Fruit fly (Drosophila melanogaster) whole organism, embryonic: ENCODE results near the gene Cpr67Fb.

Experiments
- Abd-B ChIP-seq: fragments of 200-800 bp; sonication (Bioruptor generic); optimal IDR thresholded peaks from 2 replicates; lab custom pipeline; 2018; ENCODE audit warnings: missing biosample characterization, mild to moderate bottlenecking, missing genetic modification characterization, moderate library complexity
- Asciz ChIP-seq: fragments of 200-800 bp; sonication (Bioruptor generic); optimal IDR thresholded peaks from 2 replicates; lab custom pipeline; 2017; ENCODE audit warnings: missing biosample characterization, mild to moderate bottlenecking, missing genetic modification characterization, missing genetic modification reagents
- C15 ChIP-seq: fragments of 200-800 bp; sonication (Bioruptor generic); IDR thresholded peaks from 3 replicates; pipeline ENCODE4 v1.3.6; 2022; ENCODE audit warnings: missing biosample characterization, missing genetic modification characterization
- CG10366 ChIP-seq: fragments of 200-800 bp; sonication (Bioruptor generic); IDR thresholded peaks from 2 replicates; pipeline ENCODE4 v1.3.6; 2022; ENCODE audit warnings: missing biosample characterization, missing genetic modification characterization
- CG11085 ChIP-seq: fragments of 200-800 bp; sonication (Bioruptor generic); IDR thresholded peaks from 2 replicates; pipeline ENCODE4 v1.3.6; 2022; ENCODE audit warnings: missing biosample characterization, missing genetic modification characterization
- CG12299 ChIP-seq: fragments of 200-800 bp; sonication (Bioruptor generic); optimal IDR thresholded peaks from 2 replicates; lab custom pipeline; 2018; ENCODE audit warnings: missing biosample characterization, mild to moderate bottlenecking, missing genetic modification characterization
- CG13287 ChIP-seq: fragments of 200-800 bp; sonication (Bioruptor generic); IDR thresholded peaks from 2 replicates; pipeline ENCODE4 v1.3.6; 2022; ENCODE audit warnings: missing biosample characterization, missing genetic modification characterization; ENCODE audit not compliant: partially characterized antibody
- CG15011 ChIP-seq: fragments of 200-800 bp; sonication (Bioruptor generic); optimal IDR thresholded peaks from 3 replicates; lab custom pipeline; 2018; ENCODE audit warnings: missing biosample characterization, mild to moderate bottlenecking, missing genetic modification characterization
- CG15269 ChIP-seq: fragments of 200-800 bp; sonication (Bioruptor generic); optimal IDR thresholded peaks from 2 replicates; lab custom pipeline; 2018; ENCODE audit warnings: missing biosample characterization, mild to moderate bottlenecking, missing genetic modification characterization, moderate library complexity
- CG1529 ChIP-seq: fragments of 200-800 bp; sonication (Bioruptor generic); optimal IDR thresholded peaks from 3 replicates; lab custom pipeline; 2018; ENCODE audit warnings: missing biosample characterization, missing genetic modification characterization
- CG1603 ChIP-seq: fragments of 200-800 bp; sonication (Bioruptor generic); optimal IDR thresholded peaks from 2 replicates; lab custom pipeline; 2019; ENCODE audit warnings: missing biosample characterization, mild to moderate bottlenecking, missing genetic modification characterization, moderate library complexity
- CG16779 ChIP-seq: fragments of 200-800 bp; sonication (Bioruptor generic); IDR thresholded peaks from 2 replicates; pipeline ENCODE4 v1.3.6; 2022; ENCODE audit warnings: missing biosample characterization, missing genetic modification characterization
- CG17328 ChIP-seq: fragments of 200-800 bp; sonication (Bioruptor generic); IDR thresholded peaks from 2 replicates; pipeline ENCODE4 v1.3.6; 2022; ENCODE audit warnings: missing biosample characterization, missing genetic modification characterization
- CG18476 ChIP-seq: fragments of 200-800 bp; sonication (Bioruptor generic); optimal IDR thresholded peaks from 2 replicates; lab custom pipeline; 2016; ENCODE audit warnings: missing biosample characterization, mild to moderate bottlenecking, missing genetic modification characterization
- CG4707 ChIP-seq: fragments of 200-800 bp; sonication (Bioruptor generic); optimal IDR thresholded peaks from 2 replicates; lab custom pipeline; 2018; ENCODE audit warnings: missing biosample characterization, mild to moderate bottlenecking, missing genetic modification characterization, moderate library complexity
- CG5245 ChIP-seq: fragments of 200-800 bp; sonication (Bioruptor generic); optimal IDR thresholded peaks from 3 replicates; lab custom pipeline; 2016; ENCODE audit warnings: missing biosample characterization, missing genetic modification characterization
- CG6689 ChIP-seq: fragments of 200-800 bp; sonication (Bioruptor generic); IDR thresholded peaks from 2 replicates; pipeline ENCODE4 v1.3.6; 2022; ENCODE audit warnings: missing biosample characterization, missing genetic modification characterization
- CG6791 ChIP-seq: fragments of 200-800 bp; sonication (Bioruptor generic); IDR thresholded peaks from 3 replicates; pipeline ENCODE4 v1.3.6; 2022; ENCODE audit warnings: missing biosample characterization, missing genetic modification characterization; ENCODE audit not compliant: partially characterized antibody
- CG7928 ChIP-seq: fragments of 200-800 bp; sonication (Bioruptor generic); optimal IDR thresholded peaks from 2 replicates; lab custom pipeline; 2017; ENCODE audit warnings: missing biosample characterization, mild to moderate bottlenecking, missing genetic modification characterization
- Deaf1 ChIP-seq: fragments of 200-800 bp; optimal IDR thresholded peaks from 3 replicates; lab custom pipeline; 2019; ENCODE audit warnings: missing biosample characterization, mild to moderate bottlenecking, missing genetic modification characterization, moderate library complexity
- Ets65A ChIP-seq: fragments of 200-800 bp; sonication (Bioruptor generic); peaks from one replicate; lab custom pipeline; 2016; ENCODE audit warnings: missing biosample characterization, missing genetic modification characterization
- Fer2 ChIP-seq: fragments of 200-800 bp; sonication (Bioruptor generic); optimal IDR thresholded peaks from 2 replicates; lab custom pipeline; 2018; ENCODE audit warnings: missing biosample characterization, mild to moderate bottlenecking, missing genetic modification characterization, moderate library complexity
- GATAe ChIP-seq: fragments of 200-800 bp; sonication (Bioruptor generic); conservative IDR thresholded peaks from 2 replicates; pipeline ENCODE4 v1.3.6; 2022; ENCODE audit warnings: missing biosample characterization, missing genetic modification characterization
- HLH3B ChIP-seq: fragments of 200-800 bp; sonication (Bioruptor generic); IDR thresholded peaks from 2 replicates; pipeline ENCODE4 v1.3.6; 2022; ENCODE audit warnings: missing biosample characterization, missing genetic modification characterization
- HLH54F ChIP-seq: fragments of 200-800 bp; sonication (Bioruptor generic); optimal IDR thresholded peaks from 3 replicates; lab custom pipeline; 2016; ENCODE audit warnings: missing biosample characterization, missing genetic modification characterization
- Hr39 ChIP-seq: fragments of >200 bp; optimal IDR thresholded peaks from 2 replicates; lab custom pipeline; 2017
- MESR4 ChIP-seq: fragments of 200-800 bp; sonication (Bioruptor generic); optimal IDR thresholded peaks from 2 replicates; lab custom pipeline; 2018; ENCODE audit warnings: missing biosample characterization, mild to moderate bottlenecking, missing genetic modification characterization, moderate library complexity
- Usf ChIP-seq: fragments of 200-800 bp; sonication (Bioruptor generic); optimal IDR thresholded peaks from 2 replicates; lab custom pipeline; 2017; ENCODE audit warnings: missing genotype, missing biosample characterization, missing genetic modification characterization
- ap ChIP-seq: fragments of 200-800 bp; sonication (Bioruptor generic); IDR thresholded peaks from 2 replicates; pipeline ENCODE4 v1.3.6; 2022; ENCODE audit warnings: missing biosample characterization, missing genetic modification characterization
- ara ChIP-seq: fragments of 200-800 bp; sonication (Bioruptor generic); IDR thresholded peaks from 2 replicates; pipeline ENCODE4 v1.3.6; 2022; ENCODE audit warnings: missing biosample characterization, missing genetic modification characterization
- ase ChIP-seq: fragments of 200-800 bp; sonication (Bioruptor generic); IDR thresholded peaks from 3 replicates; pipeline ENCODE4 v1.3.6; 2022; ENCODE audit warnings: missing biosample characterization, missing genetic modification characterization
- br ChIP-seq: fragments of >200 bp; optimal IDR thresholded peaks from 2 replicates; lab custom pipeline; 2017
- cato ChIP-seq: fragments of 200-800 bp; sonication (Bioruptor generic); optimal IDR thresholded peaks from 2 replicates; lab custom pipeline; 2016; ENCODE audit warnings: missing biosample characterization, missing genetic modification characterization, borderline replicate concordance
- chm ChIP-seq: fragments of 200-800 bp; sonication (Bioruptor generic); IDR thresholded peaks from 2 replicates; pipeline ENCODE4 v1.3.6; 2022; ENCODE audit warnings: missing biosample characterization, missing genetic modification characterization
- chn ChIP-seq: fragments of 200-800 bp; sonication (Bioruptor generic); optimal IDR thresholded peaks from 2 replicates; lab custom pipeline; 2016; ENCODE audit warnings: missing biosample characterization, missing genetic modification characterization
- ci ChIP-seq: fragments of 200-800 bp; sonication (Bioruptor generic); IDR thresholded peaks from 3 replicates; pipeline ENCODE4 v1.3.6; 2022; ENCODE audit warnings: missing biosample characterization, missing genetic modification characterization
- cwo ChIP-seq: fragments of 200-800 bp; sonication (Bioruptor generic); optimal IDR thresholded peaks from 3 replicates; lab custom pipeline; 2017; ENCODE audit warnings: missing biosample characterization, missing genetic modification characterization, mild to moderate bottlenecking, moderate library complexity, missing genetic modification reagents
- hbn ChIP-seq: fragments of 200-800 bp; sonication (Bioruptor generic); IDR thresholded peaks from 2 replicates; pipeline ENCODE4 v1.3.6; 2022; ENCODE audit warnings: missing biosample characterization, missing genetic modification characterization; ENCODE audit not compliant: partially characterized antibody
- ind ChIP-seq: fragments of 200-800 bp; sonication (Bioruptor generic); optimal IDR thresholded peaks from 3 replicates; lab custom pipeline; 2016; ENCODE audit warnings: missing biosample characterization, missing genetic modification characterization
- lilli ChIP-seq: fragments of 200-800 bp; sonication (Bioruptor generic); optimal IDR thresholded peaks from 3 replicates; lab custom pipeline; 2016; ENCODE audit warnings: missing biosample characterization, missing genetic modification characterization
- nau ChIP-seq: fragments of 200-800 bp; sonication (Bioruptor generic); optimal IDR thresholded peaks from 3 replicates; lab custom pipeline; 2017; ENCODE audit warnings: missing biosample characterization, mild to moderate bottlenecking, missing genetic modification characterization, missing genetic modification reagents
- odd ChIP-seq: fragments of 200-800 bp; sonication (Bioruptor generic); optimal IDR thresholded peaks from 2 replicates; lab custom pipeline; 2017; ENCODE audit warnings: missing biosample characterization, mild to moderate bottlenecking, missing genetic modification characterization
- otp ChIP-seq: fragments of 200-800 bp; sonication (Bioruptor generic); IDR thresholded peaks from 3 replicates; pipeline ENCODE4, ENCODE4 v1.3.6; 2022; ENCODE audit warnings: missing biosample characterization, missing genetic modification characterization
- pita ChIP-seq: fragments of 200-800 bp; sonication (Bioruptor generic); optimal IDR thresholded peaks from 2 replicates; lab custom pipeline; 2017; ENCODE audit warnings: missing biosample characterization, mild to moderate bottlenecking, missing genetic modification characterization
- prd ChIP-seq, 3 experiments: fragments of >200 bp in 2 of 3; fragments of 200-800 bp in 1 of 3; sonication (Bioruptor generic) in 1 of 3; optimal IDR thresholded peaks in 2 of 3; IDR thresholded peaks in 1 of 3; 2 replicates in 2 of 3; 3 replicates in 1 of 3; pipeline versions ENCODE4 v1.3.6 to Lab custom; 2017 to 2022; ENCODE audit warnings: missing biosample characterization in 1 of 3, missing genetic modification characterization in 1 of 3
- repo ChIP-seq: fragments of 200-800 bp; sonication (Bioruptor generic); optimal IDR thresholded peaks from 2 replicates; lab custom pipeline; 2016; ENCODE audit warnings: missing biosample characterization, missing genetic modification characterization
- sisA ChIP-seq: fragments of 200-800 bp; sonication (Bioruptor generic); IDR thresholded peaks from 2 replicates; pipeline ENCODE4 v1.3.6; 2022; ENCODE audit warnings: missing biosample characterization, missing genetic modification characterization
- sqz ChIP-seq: fragments of 200-800 bp; sonication (Bioruptor generic); optimal IDR thresholded peaks from 3 replicates; lab custom pipeline; 2018; ENCODE audit warnings: missing biosample characterization, mild to moderate bottlenecking, missing genetic modification characterization
- twi ChIP-seq: fragments of 200-800 bp; optimal IDR thresholded peaks from 2 replicates; lab custom pipeline; 2019; ENCODE audit warnings: missing biosample characterization, mild to moderate bottlenecking, missing genetic modification characterization, moderate library complexity
- usp ChIP-seq: fragments of >200 bp; optimal IDR thresholded peaks from 2 replicates; lab custom pipeline; 2017; ENCODE audit warnings: missing biosample characterization, missing genetic modification characterization
- yki ChIP-seq: fragments of >200 bp; optimal IDR thresholded peaks from 3 replicates; lab custom pipeline; 2018

Gene Cpr67Fb

DNA sequence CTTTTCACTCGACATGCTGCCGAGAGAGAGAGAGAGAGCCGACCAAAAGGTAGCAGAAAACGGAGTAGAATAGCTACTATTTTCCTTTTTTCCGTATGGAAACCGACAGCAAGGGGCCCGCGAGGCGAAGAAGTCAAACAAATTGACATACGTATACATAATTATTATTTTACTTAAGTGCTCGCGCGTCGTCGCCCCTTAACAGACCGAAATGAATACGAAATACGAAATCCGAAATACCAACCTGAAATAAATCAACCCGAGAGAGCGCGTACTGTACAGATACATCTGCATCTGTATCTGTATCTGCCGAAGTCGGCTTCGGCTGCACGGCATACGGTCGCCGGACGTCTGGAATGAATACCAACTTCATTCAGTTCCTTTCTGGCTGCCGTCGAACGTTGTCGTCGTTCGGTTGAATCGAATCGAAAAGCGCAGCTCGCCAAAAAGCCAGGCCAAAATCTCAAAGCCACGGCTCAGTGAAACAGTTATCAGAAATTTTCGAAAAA lies 36.4 kb upstream of the Cpr67Fb start (continued):
- TF ChIP-seq lilli (GFP tag; lab: Kevin White, UChicago) (peak; percentile 33), CG18476 (GFP tag; lab: Kevin White, UChicago) (no peak), MESR4 (GFP tag; lab: Kevin White, UChicago) (no peak), pita (GFP tag; lab: Kevin White, UChicago) (no peak), prd (optimal IDR thresholded peaks at IDR 0.05; lab: Kevin White, UChicago) (no peak), prd (GFP tag; IDR thresholded peaks at IDR 0.05; lab: Robert Waterston, UW) (no peak), chm (peak; percentile 98), GATAe (GFP tag; lab: Robert Waterston, UW) (peak; percentile 28; the same call in 1 of the 2 replicates), hbn (GFP tag; lab: Robert Waterston, UW) (no peak), HLH54F (peak; percentile 19), otp (GFP tag; lab: Robert Waterston, UW) (peak; percentile 82), ap (GFP tag; lab: Robert Waterston, UW) (no peak), sqz (GFP tag; lab: Kevin White, UChicago) (peak; percentile 39), CG11085 (GFP tag; lab: Robert Waterston, UW) (no peak), CG6791 (GFP tag; lab: Robert Waterston, UW) (peak; percentile 52; the same call in 1 of the 3 replicates), Fer2 (tag; lab: Kevin White, UChicago) (peak; percentile 18), CG4707 (GFP tag; lab: Kevin White, UChicago) (peak; percentile 46), Deaf1 (tag; lab: Kevin White, UChicago) (peak; percentile 99), twi (tag; lab: Kevin White, UChicago) (peak; percentile 62), br (no peak), C15 (GFP tag; lab: Robert Waterston, UW) (0 out of 3 replicates have a peak, but pooled peaks have one; percentile 16), chn (peak; percentile 46), cato (GFP tag; lab: Kevin White, UChicago) (no peak), CG7928 (GFP tag; lab: Kevin White, UChicago) (no peak), CG5245 (GFP tag; lab: Kevin White, UChicago) (no peak), HLH3B (GFP tag; lab: Robert Waterston, UW) (no peak; the same call in 1 of the 2 replicates), nau (peak; percentile 40), ind (GFP tag; lab: Kevin White, UChicago) (no peak), Asciz (peak; percentile 55), Hr39 (no peak), ase (GFP tag; lab: Robert Waterston, UW) (0 out of 3 replicates have a peak, but pooled peaks have one; percentile 25), CG15269 (tag; lab: Kevin White, UChicago) (peak; percentile 55), CG12299 (tag; lab: Kevin White, UChicago) (peak; percentile 30), Usf (GFP tag; lab: Kevin White, UChicago) (no peak), CG15011 (GFP tag; lab: Kevin White, UChicago) (peak; percentile 19), CG10366 (no peak), CG1603 (tag; lab: Kevin White, UChicago) (peak; percentile 29), CG13287 (GFP tag; lab: Robert Waterston, UW) (peak; percentile 48), cwo (peak; percentile 18), ara (no peak), odd (GFP tag; lab: Kevin White, UChicago) (peak; percentile 32), CG1529 (GFP tag; lab: Kevin White, UChicago) (no peak), ci (GFP tag; lab: Robert Waterston, UW) (peak; percentile 84), repo (GFP tag; lab: Kevin White, UChicago) (no peak), yki (lab: Kevin White, UChicago) (no peak), Abd-B (GFP tag; lab: Kevin White, UChicago) (no peak), Ets65A (GFP tag; lab: Kevin White, UChicago) (no peak), CG17328 (GFP tag; lab: Robert Waterston, UW) (peak; percentile 70), usp (GFP tag; lab: Kevin White, UChicago) (no peak), CG16779 (0 out of 2 replicates have a peak, but pooled peaks have one; percentile 45), sisA (no peak), CG6689 (GFP tag; lab: Robert Waterston, UW) (no peak; the same call in 1 of the 2 replicates)
